Worm (Caenorhabditis elegans) whole organism, L4/young adult: ENCODE data around the gene unc-26.

Experiments used
- W03F9.2 ChIP-seq: fragments of 150-350 bp; optimal IDR thresholded peaks from 2 replicates; lab custom pipeline; 2014; ENCODE audit warnings: missing biosample characterization, missing genetic modification characterization
- dao-5 ChIP-seq: sonication (generic microtip); optimal IDR thresholded peaks from 2 replicates; lab custom pipeline; 2016; ENCODE audit warnings: missing genotype, missing genetic modification characterization, moderate library complexity, missing compliant biosample characterization
- him-1 ChIP-seq: sonication (generic microtip); optimal IDR thresholded peaks from 2 replicates; lab custom pipeline; 2016; ENCODE audit warnings: missing genotype, missing genetic modification reagents, missing genetic modification characterization, missing compliant biosample characterization

Gene unc-26

ce11 chrIV:13290239-13290638 is 17.9 kb upstream of the unc-26 start:
- TF ChIP-seq him-1 (no peak), dao-5 (tag; lab: Kevin White, UChicago) (no peak), W03F9.2 (tag; lab: Kevin White, UChicago) (no peak)

- no peak for TF ChIP-seq him-1
- no peak for TF ChIP-seq dao-5 (tag; lab: Kevin White, UChicago)
- no peak for TF ChIP-seq W03F9.2 (tag; lab: Kevin White, UChicago)
Observed at ce11 chrIV:13289321-13289720, 17.0 kb upstream of the unc-26 start, which contains the start of gene Y67H2A.10. TSS of gene Y67H2A.10 (minus strand) at chrIV:13289504.

ce11 chrIV:13282778-13283177 is 10.5 kb upstream of the unc-26 start, which contains the start of gene cpsf-3:
TSS of gene cpsf-3 (minus strand) at chrIV:13282878.
- TF ChIP-seq W03F9.2 (tag; lab: Kevin White, UChicago) = no peak
- no peak for TF ChIP-seq dao-5 (tag; lab: Kevin White, UChicago)
- no peak for TF ChIP-seq him-1

ce11 chrIV:13268385-13268784 is 3.9 kb downstream of the unc-26 start:
- TF ChIP-seq him-1 (no peak), dao-5 (tag; lab: Kevin White, UChicago) (no peak), W03F9.2 (tag; lab: Kevin White, UChicago) (no peak)

ce11 chrIV:13261778-13262177 is 10.5 kb downstream of the unc-26 start:
- no peak for TF ChIP-seq him-1
- TF ChIP-seq W03F9.2 (tag; lab: Kevin White, UChicago) = no peak
- TF ChIP-seq dao-5 (tag; lab: Kevin White, UChicago) = no peak

- TF ChIP-seq him-1 (no peak), W03F9.2 (tag; lab: Kevin White, UChicago) (no peak), dao-5 (tag; lab: Kevin White, UChicago) (no peak)
Observed at ce11 chrIV:13258872-13259271, 13.4 kb downstream of the unc-26 start, which contains the start of gene JC8.16. TSS of gene JC8.16 (plus strand) at chrIV:13259172.

ce11 chrIV:13255886-13256285 is 16.4 kb downstream of the unc-26 start, which contains the start of gene bus-12:
TSS of gene bus-12 (plus strand) at chrIV:13256186.
- TF ChIP-seq W03F9.2 (tag; lab: Kevin White, UChicago) = no peak
- TF ChIP-seq dao-5 (tag; lab: Kevin White, UChicago) = no peak
- no peak for TF ChIP-seq him-1

ce11 chrIV:13253841-13254240 is 18.5 kb downstream of the unc-26 start, which contains the start of gene ttr-45:
TSS of gene ttr-45 (plus strand) at chrIV:13254225.
- TF ChIP-seq W03F9.2 (tag; lab: Kevin White, UChicago) (no peak), dao-5 (tag; lab: Kevin White, UChicago) (no peak), him-1 (no peak)

- TF ChIP-seq dao-5 (tag; lab: Kevin White, UChicago) = no peak
- TF ChIP-seq W03F9.2 (tag; lab: Kevin White, UChicago) = no peak
- TF ChIP-seq him-1 = no peak
Observed at ce11 chrIV:13252211-13252610, 20.1 kb downstream of the unc-26 start, which contains the start of gene ttr-51. TSS of gene ttr-51 (minus strand) at chrIV:13252311.

ce11 chrIV:13250243-13250642 is 22.1 kb downstream of the unc-26 start:
- no peak for TF ChIP-seq him-1
- TF ChIP-seq dao-5 (tag; lab: Kevin White, UChicago) = no peak
- TF ChIP-seq W03F9.2 (tag; lab: Kevin White, UChicago) = no peak

ce11 chrIV:13247780-13248179 is 24.5 kb downstream of the unc-26 start:
- no peak for TF ChIP-seq him-1
- TF ChIP-seq dao-5 (tag; lab: Kevin White, UChicago) = no peak
- no peak for TF ChIP-seq W03F9.2 (tag; lab: Kevin White, UChicago)

ce11 chrIV:13246961-13247360 is 25.4 kb downstream of the unc-26 start, which contains the start of gene JC8.7:
TSS of gene JC8.7 (plus strand) at chrIV:13247261.
- TF ChIP-seq him-1 (no peak), dao-5 (tag; lab: Kevin White, UChicago) (no peak), W03F9.2 (tag; lab: Kevin White, UChicago) (no peak)

- no peak for TF ChIP-seq dao-5 (tag; lab: Kevin White, UChicago)
- no peak for TF ChIP-seq W03F9.2 (tag; lab: Kevin White, UChicago)
- no peak for TF ChIP-seq him-1
Observed at ce11 chrIV:13244024-13244423, 28.3 kb downstream of the unc-26 start, which contains the start of gene cox-11. TSS of gene cox-11 (plus strand) at chrIV:13244324.

- TF ChIP-seq dao-5 (tag; lab: Kevin White, UChicago) (no peak), him-1 (no peak), W03F9.2 (tag; lab: Kevin White, UChicago) (no peak)
Observed at ce11 chrIV:13243375-13243774, 28.9 kb downstream of the unc-26 start, which contains the start of gene JC8.4. TSS of gene JC8.4 (plus strand) at chrIV:13243675.

- TF ChIP-seq W03F9.2 (tag; lab: Kevin White, UChicago) (no peak), him-1 (no peak), dao-5 (tag; lab: Kevin White, UChicago) (no peak)
Observed at ce11 chrIV:13241340-13241739, 31.0 kb downstream of the unc-26 start.
